Worm (Caenorhabditis elegans): ENCODE results near the gene his-60.

Gene his-60

ce11 chrIV:7477697-7478096 lies 10.1 kb downstream of the his-60 start (continued):
- TF ChIP-seq pha-4 (tag; optimal IDR thresholded peaks at IDR 0.05) = no peak
- peak; percentile 90 for TF ChIP-seq pbrm-1 (GFP tag; IDR thresholded peaks at IDR 0.05)
- no peak for TF ChIP-seq nhr-179 (tag; optimal IDR thresholded peaks at IDR 0.05)
- TF ChIP-seq aptf-3 (GFP tag; IDR thresholded peaks at IDR 0.05) = no peak
- peak; percentile 92 for TF ChIP-seq Y95B8A.8 (GFP tag; IDR thresholded peaks at IDR 0.05)
- no peak for TF ChIP-seq ZK185.1 (tag; optimal IDR thresholded peaks at IDR 0.05; ENCODE audit: poor library complexity, severe bottlenecking)
- no peak for TF ChIP-seq attf-5 (GFP tag; optimal IDR thresholded peaks at IDR 0.05)
- TF ChIP-seq rpc-1 (optimal IDR thresholded peaks at IDR 0.05) = no peak
- TF ChIP-seq rpc-1 (tag; optimal IDR thresholded peaks at IDR 0.05) = no peak
- TF ChIP-seq ztf-3 (GFP tag; optimal IDR thresholded peaks at IDR 0.05) = no peak
- TF ChIP-seq bed-1 (GFP tag; IDR thresholded peaks at IDR 0.05) = no peak
- TF ChIP-seq chd-7 (tag; optimal IDR thresholded peaks at IDR 0.05) = no peak
- TF ChIP-seq nfya-1 (tag; optimal IDR thresholded peaks at IDR 0.05; ENCODE audit: borderline replicate concordance, insufficient read depth) = no peak
- TF ChIP-seq ekl-4 (GFP tag; IDR thresholded peaks at IDR 0.05) = peak; percentile 72
- peak; percentile 84 for TF ChIP-seq F49E8.2 (tag; optimal IDR thresholded peaks at IDR 0.05; ENCODE audit: insufficient read depth)
- TF ChIP-seq nfyb-1 (GFP tag; IDR thresholded peaks at IDR 0.05) = no peak
- TF ChIP-seq Y53F4B.3 (GFP tag; IDR thresholded peaks at IDR 0.05) = no peak
- TF ChIP-seq somi-1 (GFP tag; optimal IDR thresholded peaks at IDR 0.05) = no peak
- no peak for TF ChIP-seq mxl-1 (tag; optimal IDR thresholded peaks at IDR 0.05)
- peak; percentile 88 for TF ChIP-seq dox-1 (GFP tag; IDR thresholded peaks at IDR 0.05)
- no peak for TF ChIP-seq die-1 (tag; optimal IDR thresholded peaks at IDR 0.05)
- TF ChIP-seq C17E4.6 (GFP tag; IDR thresholded peaks at IDR 0.05) = peak; percentile 59; the same call in 1 of the 2 replicates
- no peak for TF ChIP-seq K12H6.12 (tag; optimal IDR thresholded peaks at IDR 0.05)
- TF ChIP-seq hmg-1.2 (GFP tag; IDR thresholded peaks at IDR 0.05) = peak; percentile 54
- no peak for TF ChIP-seq bed-2 (GFP tag; IDR thresholded peaks at IDR 0.05)
- no peak for TF ChIP-seq F37B4.10 (GFP tag; IDR thresholded peaks at IDR 0.05)
- TF ChIP-seq let-607 (tag; optimal IDR thresholded peaks at IDR 0.05) = no peak
- no peak for TF ChIP-seq hmg-20 (GFP tag; IDR thresholded peaks at IDR 0.05)
- peak; percentile 56; the same call in 1 of the 2 replicates for TF ChIP-seq Y67H2A.10 (GFP tag; conservative IDR thresholded peaks at IDR 0.05)
- no peak for TF ChIP-seq B0035.1 (tag; optimal IDR thresholded peaks at IDR 0.05)
- TF ChIP-seq sea-2 (GFP tag; IDR thresholded peaks at IDR 0.05) = no peak
- peak; percentile 94 for TF ChIP-seq snpc-3.4 (tag; optimal IDR thresholded peaks at IDR 0.05)
- TF ChIP-seq tbp1 (GFP tag; optimal IDR thresholded peaks at IDR 0.05) = peak; percentile 69
- no peak for TF ChIP-seq T26A5.8 (tag; optimal IDR thresholded peaks at IDR 0.05)
- TF ChIP-seq let-526 (GFP tag; IDR thresholded peaks at IDR 0.05) = no peak
- peak; percentile 79 for TF ChIP-seq tlf-1 (GFP tag; optimal IDR thresholded peaks at IDR 0.05)
- TF ChIP-seq madf-6 (GFP tag; IDR thresholded peaks at IDR 0.05) = peak; percentile 99
- no peak for TF ChIP-seq sptf-2 (GFP tag; optimal IDR thresholded peaks at IDR 0.05)
- peak; percentile 69 for TF ChIP-seq hrde-1 (tag; optimal IDR thresholded peaks at IDR 0.05; ENCODE audit: borderline replicate concordance)
- TF ChIP-seq egl-44 (GFP tag; IDR thresholded peaks at IDR 0.05) = no peak
- no peak for TF ChIP-seq lag-1 (GFP tag; IDR thresholded peaks at IDR 0.05)
- no peak for TF ChIP-seq zfh-2 (GFP tag; conservative IDR thresholded peaks at IDR 0.05)
- no peak for TF ChIP-seq gei-17 (GFP tag; optimal IDR thresholded peaks at IDR 0.05)
- no peak for TF ChIP-seq rec-8 (tag; optimal IDR thresholded peaks at IDR 0.05)
- no peak for TF ChIP-seq ceh-27 (GFP tag; optimal IDR thresholded peaks at IDR 0.05)
- no peak for TF ChIP-seq ceh-40 (GFP tag; IDR thresholded peaks at IDR 0.05)
- no peak for TF ChIP-seq ceh-79 (tag; optimal IDR thresholded peaks at IDR 0.05)
- TF ChIP-seq nfya-2 (GFP tag; IDR thresholded peaks at IDR 0.05) = no peak
- TF ChIP-seq ets-4 (GFP tag; optimal IDR thresholded peaks at IDR 0.05) = no peak
